Fruit fly (Drosophila melanogaster) whole organism, prepupa: ENCODE data around the gene CG44098.

ENCODE experiments used
- CG10631 ChIP-seq: fragments of 200-800 bp; sonication (Bioruptor generic); optimal IDR thresholded peaks from 2 replicates; lab custom pipeline; 2016; ENCODE audit warnings: missing biosample characterization, missing genetic modification characterization
- CG10669 ChIP-seq: fragments of 200-800 bp; sonication (Bioruptor generic); optimal IDR thresholded peaks from 3 replicates; lab custom pipeline; 2018; ENCODE audit warnings: missing biosample characterization, mild to moderate bottlenecking, missing genetic modification characterization, moderate library complexity
- CG11294 ChIP-seq: fragments of 200-800 bp; sonication (Bioruptor generic); IDR thresholded peaks from 2 replicates; pipeline ENCODE4 v1.3.6; 2022; ENCODE audit warnings: missing biosample characterization, missing genetic modification characterization
- CG11762 ChIP-seq: fragments of 200-800 bp; sonication (Bioruptor generic); optimal IDR thresholded peaks from 3 replicates; lab custom pipeline; 2016; ENCODE audit warnings: missing biosample characterization, missing genetic modification characterization; ENCODE audit not compliant: insufficient read depth
- CG11902 ChIP-seq: fragments of 200-800 bp; sonication (Bioruptor generic); optimal IDR thresholded peaks from 3 replicates; lab custom pipeline; 2016; ENCODE audit warnings: missing biosample characterization, missing genetic modification characterization
- CG15336 ChIP-seq: fragments of 200-800 bp; sonication (Bioruptor generic); IDR thresholded peaks from 2 replicates; pipeline ENCODE4 v1.3.6; 2022; ENCODE audit warnings: missing biosample characterization, missing genetic modification characterization
- CG16779 ChIP-seq: fragments of 200-800 bp; sonication (Bioruptor generic); optimal IDR thresholded peaks from 3 replicates; lab custom pipeline; 2017; ENCODE audit warnings: missing biosample characterization, mild to moderate bottlenecking, missing genetic modification characterization
- CG32006 ChIP-seq: fragments of 200-800 bp; sonication (Bioruptor generic); optimal IDR thresholded peaks from 3 replicates; lab custom pipeline; 2017; ENCODE audit warnings: missing biosample characterization, mild to moderate bottlenecking, missing genetic modification characterization
- CG3919 ChIP-seq: fragments of 200-800 bp; sonication (Bioruptor generic); optimal IDR thresholded peaks from 3 replicates; lab custom pipeline; 2016; ENCODE audit warnings: missing biosample characterization, missing genetic modification characterization
- CG4318 ChIP-seq: fragments of 200-800 bp; sonication (Bioruptor generic); optimal IDR thresholded peaks from 3 replicates; lab custom pipeline; 2017; ENCODE audit warnings: missing biosample characterization, mild to moderate bottlenecking, missing genetic modification characterization
- CG6792 ChIP-seq: fragments of 200-800 bp; sonication (Bioruptor generic); optimal IDR thresholded peaks from 3 replicates; lab custom pipeline; 2016; ENCODE audit warnings: missing biosample characterization, missing genetic modification characterization
- CG7368 ChIP-seq: fragments of 200-800 bp; sonication (Bioruptor generic); optimal IDR thresholded peaks from 3 replicates; lab custom pipeline; 2016; ENCODE audit warnings: missing biosample characterization, missing genetic modification characterization
- CG8119 ChIP-seq: fragments of 200-800 bp; sonication (Bioruptor generic); IDR thresholded peaks from 3 replicates; pipeline ENCODE4 v1.3.6; 2022; ENCODE audit warnings: missing biosample characterization, missing genetic modification characterization
- CG8319 ChIP-seq: fragments of 200-800 bp; sonication (Bioruptor generic); optimal IDR thresholded peaks from 3 replicates; lab custom pipeline; 2016; ENCODE audit warnings: missing biosample characterization, missing genetic modification characterization
- CG8632 ChIP-seq: fragments of 200-800 bp; sonication (Bioruptor generic); optimal IDR thresholded peaks from 3 replicates; lab custom pipeline; 2016; ENCODE audit warnings: missing biosample characterization, missing genetic modification characterization
- CG9139 ChIP-seq: fragments of 200-800 bp; sonication (Bioruptor generic); optimal IDR thresholded peaks from 3 replicates; lab custom pipeline; 2017; ENCODE audit warnings: missing biosample characterization, mild to moderate bottlenecking, missing genetic modification characterization
- Eip78C ChIP-seq: fragments of 200-800 bp; sonication (Bioruptor generic); peaks from one replicate; lab custom pipeline; 2016; ENCODE audit warnings: missing biosample characterization, missing genetic modification characterization
- Eip93F ChIP-seq: fragments of 200-800 bp; sonication (Bioruptor generic); optimal IDR thresholded peaks from 2 replicates; lab custom pipeline; 2016; ENCODE audit warnings: missing biosample characterization, mild to moderate bottlenecking, missing genetic modification characterization
- Ets21C ChIP-seq: fragments of 200-800 bp; sonication (Bioruptor generic); optimal IDR thresholded peaks from 3 replicates; lab custom pipeline; 2016; ENCODE audit warnings: missing biosample characterization, missing genetic modification characterization
- Ets96B ChIP-seq: fragments of 200-800 bp; optimal IDR thresholded peaks from 2 replicates; lab custom pipeline; 2019; ENCODE audit warnings: missing biosample characterization, mild to moderate bottlenecking, missing genetic modification characterization, moderate library complexity
- Hr38 ChIP-seq: sonication (Bioruptor generic); optimal IDR thresholded peaks from 2 replicates; lab custom pipeline; 2016; ENCODE audit warnings: missing biosample characterization, missing genetic modification characterization
- Hr4 ChIP-seq: fragments of 200-800 bp; sonication (Bioruptor generic); optimal IDR thresholded peaks from 3 replicates; lab custom pipeline; 2016; ENCODE audit warnings: missing biosample characterization, missing genetic modification characterization
- Lpt ChIP-seq: fragments of 200-800 bp; sonication (Bioruptor generic); optimal IDR thresholded peaks from 3 replicates; lab custom pipeline; 2016; ENCODE audit warnings: missing biosample characterization, missing genetic modification characterization
- Met ChIP-seq: fragments of 200-800 bp; sonication (Bioruptor generic); optimal IDR thresholded peaks from 3 replicates; lab custom pipeline; 2016; ENCODE audit warnings: missing biosample characterization, missing genetic modification characterization
- OdsH ChIP-seq: fragments of 200-800 bp; sonication (Bioruptor generic); optimal IDR thresholded peaks from 3 replicates; lab custom pipeline; 2016; ENCODE audit warnings: missing biosample characterization, missing genetic modification characterization
- Smox ChIP-seq: fragments of 200-800 bp; sonication (Bioruptor generic); optimal IDR thresholded peaks from 3 replicates; lab custom pipeline; 2016; ENCODE audit warnings: missing biosample characterization, missing genetic modification characterization
- acj6 ChIP-seq: fragments of 200-800 bp; sonication (Bioruptor generic); optimal IDR thresholded peaks from 3 replicates; lab custom pipeline; 2016; ENCODE audit warnings: missing biosample characterization, missing genetic modification characterization
- dac ChIP-seq: fragments of 200-800 bp; sonication (Bioruptor generic); optimal IDR thresholded peaks from 2 replicates; lab custom pipeline; 2017; ENCODE audit warnings: missing biosample characterization, mild to moderate bottlenecking, missing genetic modification characterization
- dsx ChIP-seq: fragments of 200-800 bp; optimal IDR thresholded peaks from 3 replicates; lab custom pipeline; 2019; ENCODE audit warnings: missing biosample characterization, mild to moderate bottlenecking, missing genetic modification characterization, moderate library complexity; ENCODE audit not compliant: poor library complexity, severe bottlenecking
- eg ChIP-seq: fragments of 200-800 bp; sonication (Bioruptor generic); IDR thresholded peaks from 3 replicates; pipeline ENCODE4 v1.3.6; 2022; ENCODE audit warnings: missing biosample characterization, missing genetic modification characterization
- fkh ChIP-seq: fragments of 200-800 bp; sonication (Bioruptor generic); optimal IDR thresholded peaks from 3 replicates; lab custom pipeline; 2017; ENCODE audit warnings: missing biosample characterization, mild to moderate bottlenecking, missing genetic modification characterization, moderate library complexity
- lz ChIP-seq: fragments of 200-800 bp; sonication (Bioruptor generic); optimal IDR thresholded peaks from 3 replicates; lab custom pipeline; 2016; ENCODE audit warnings: missing biosample characterization, missing genetic modification characterization
- net ChIP-seq: fragments of 200-800 bp; sonication (Bioruptor generic); optimal IDR thresholded peaks from 3 replicates; lab custom pipeline; 2016; ENCODE audit warnings: missing biosample characterization, missing genetic modification characterization
- salr ChIP-seq, 2 experiments: fragments of 200-800 bp; sonication (Bioruptor generic); optimal IDR thresholded peaks; 3 replicates each; lab custom pipeline; 2016 to 2018; ENCODE audit warnings: missing biosample characterization in 2 of 2, missing genetic modification characterization in 2 of 2, mild to moderate bottlenecking in 1 of 2
- spab ChIP-seq: fragments of 200-800 bp; sonication (Bioruptor generic); optimal IDR thresholded peaks from 2 replicates; lab custom pipeline; 2017; ENCODE audit warnings: missing biosample characterization, mild to moderate bottlenecking, missing genetic modification characterization, missing genetic modification reagents
- ss ChIP-seq, 2 experiments: fragments of 200-800 bp; sonication (Bioruptor generic); optimal IDR thresholded peaks; 2 replicates in 1 of 2; 3 replicates in 1 of 2; lab custom pipeline; 2017 to 2018; ENCODE audit warnings: mild to moderate bottlenecking in 2 of 2, missing biosample characterization in 2 of 2, missing genetic modification characterization in 2 of 2, moderate library complexity in 1 of 2
- vri ChIP-seq: fragments of 200-800 bp; sonication (Bioruptor generic); optimal IDR thresholded peaks from 3 replicates; lab custom pipeline; 2016; ENCODE audit warnings: missing biosample characterization, mild to moderate bottlenecking, missing genetic modification characterization

CG44098 gene

dm6 chr3R:4804828-4805707 is 32.1 kb upstream of the CG44098 start (continued):
- TF ChIP-seq Lpt (GFP tag; lab: Kevin White, UChicago) (no peak), Met (GFP tag; lab: Kevin White, UChicago) (no peak), dac (GFP tag; lab: Kevin White, UChicago) (no peak), CG9139 (no peak), CG8632 (GFP tag; lab: Kevin White, UChicago) (no peak), Ets21C (no peak), CG32006 (GFP tag; lab: Kevin White, UChicago) (peak; percentile 37), CG4318 (GFP tag; lab: Kevin White, UChicago) (no peak), Ets96B (tag; lab: Kevin White, UChicago) (peak; percentile 20), salr (GFP tag; optimal IDR thresholded peaks at IDR 0.05; lab: Kevin White, UChicago) (peak in 1 of 2 experiments; percentile 10), CG3919 (GFP tag; lab: Kevin White, UChicago) (peak; percentile 12), CG6792 (GFP tag; lab: Kevin White, UChicago) (no peak), CG7368 (GFP tag; lab: Kevin White, UChicago) (no peak), Hr38 (GFP tag; lab: Kevin White, UChicago) (no peak), CG16779 (tag; lab: Kevin White, UChicago) (no peak), eg (GFP tag; lab: Robert Waterston, UW) (0 out of 3 replicates have a peak, but pooled peaks have one; percentile 6), acj6 (GFP tag; lab: Kevin White, UChicago) (peak; percentile 32), CG15336 (GFP tag; lab: Robert Waterston, UW) (peak; percentile 54), spab (no peak), CG11902 (GFP tag; lab: Kevin White, UChicago) (no peak), lz (no peak), Smox (no peak), ss (GFP tag; optimal IDR thresholded peaks at IDR 0.05; lab: Kevin White, UChicago) (no peak), CG11294 (GFP tag; lab: Robert Waterston, UW) (no peak), net (GFP tag; lab: Kevin White, UChicago) (peak; percentile 2), CG10669 (peak; percentile 13), CG11762 (GFP tag; lab: Kevin White, UChicago) (no peak), fkh (GFP tag; lab: Kevin White, UChicago) (peak; percentile 64), Eip78C (GFP tag; lab: Kevin White, UChicago) (peak; percentile 31), CG8319 (GFP tag; lab: Kevin White, UChicago) (no peak)

DNA sequence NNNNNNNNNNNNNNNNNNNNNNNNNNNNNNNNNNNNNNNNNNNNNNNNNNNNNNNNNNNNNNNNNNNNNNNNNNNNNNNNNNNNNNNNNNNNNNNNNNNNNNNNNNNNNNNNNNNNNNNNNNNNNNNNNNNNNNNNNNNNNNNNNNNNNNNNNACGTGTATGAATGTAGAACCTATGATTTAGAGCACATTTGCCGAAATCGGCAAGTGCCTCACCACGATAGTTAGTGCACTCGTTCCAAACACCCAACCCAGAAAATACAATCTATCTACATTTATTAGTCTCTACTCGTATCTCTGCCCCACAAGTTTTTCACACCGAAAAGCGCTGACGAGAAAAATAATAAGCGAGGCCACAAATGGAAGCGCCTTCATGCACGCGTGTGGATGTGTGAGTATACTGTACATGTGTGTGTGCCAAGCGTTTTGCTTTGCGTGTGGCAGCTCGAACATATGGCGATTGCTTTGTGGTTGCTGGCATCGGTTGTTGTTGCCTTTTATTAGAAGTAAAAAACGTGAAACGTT is 31.2 kb upstream of the CG44098 start:
- TF ChIP-seq Eip93F (GFP tag; lab: Kevin White, UChicago) (no peak), acj6 (GFP tag; lab: Kevin White, UChicago) (no peak), Hr4 (GFP tag; lab: Kevin White, UChicago) (peak; percentile 11), CG4318 (GFP tag; lab: Kevin White, UChicago) (no peak), vri (GFP tag; lab: Kevin White, UChicago) (no peak), net (GFP tag; lab: Kevin White, UChicago) (no peak), Ets96B (tag; lab: Kevin White, UChicago) (no peak), fkh (GFP tag; lab: Kevin White, UChicago) (no peak), ss (GFP tag; optimal IDR thresholded peaks at IDR 0.05; lab: Kevin White, UChicago) (peak in 1 of 2 experiments; percentile 24), CG10631 (GFP tag; lab: Kevin White, UChicago) (no peak), CG8119 (GFP tag; lab: Robert Waterston, UW) (peak; percentile 30; the same call in 1 of the 3 replicates), dsx (GFP tag; lab: Kevin White, UChicago) (no peak), Eip78C (GFP tag; lab: Kevin White, UChicago) (peak; percentile 64), OdsH (GFP tag; lab: Kevin White, UChicago) (no peak), CG16779 (tag; lab: Kevin White, UChicago) (peak; percentile 1)
